Fruit fly (Drosophila melanogaster): ENCODE data around the gene CG31370.
A peak's percentile ranks its signal among the peaks of the same experiment; 100 is the strongest.

CG31370 gene

dm6 chr3R:25281165-25281564 is 21.1 kb upstream of the CG31370 start, which contains the start of gene CG11892 (continued):
- no peak for TF ChIP-seq Rx (GFP tag; IDR thresholded peaks at IDR 0.05)
- peak; percentile 69; the same call in 1 of the 3 replicates for TF ChIP-seq ci (GFP tag; IDR thresholded peaks at IDR 0.05)
- TF ChIP-seq CG2712 (tag; optimal IDR thresholded peaks at IDR 0.05), result no peak
- peak; percentile 73 for TF ChIP-seq CG17912 (GFP tag; optimal IDR thresholded peaks at IDR 0.05)
- peak; percentile 46 for TF ChIP-seq CG12659 (GFP tag; optimal IDR thresholded peaks at IDR 0.05)
- TF ChIP-seq Scr (GFP tag; IDR thresholded peaks at IDR 0.05; ENCODE audit: partially characterized antibody), result no peak
- TF ChIP-seq CG1603 (tag; optimal IDR thresholded peaks at IDR 0.05), result peak; percentile 56
- peak; percentile 27 for TF ChIP-seq dmrt99B (tag; optimal IDR thresholded peaks at IDR 0.05)
- peak; percentile 31 for TF ChIP-seq CG15011 (GFP tag; optimal IDR thresholded peaks at IDR 0.05)
- TF ChIP-seq B-H2 (GFP tag; optimal IDR thresholded peaks at IDR 0.05), result peak; percentile 19
- no peak for TF ChIP-seq Dll (GFP tag; IDR thresholded peaks at IDR 0.05; ENCODE audit: partially characterized antibody)
- 0 out of 3 replicates have a peak, but pooled peaks have one; percentile 13 for TF ChIP-seq CG14050 (GFP tag; IDR thresholded peaks at IDR 0.05)
- no peak for TF ChIP-seq hkb (optimal IDR thresholded peaks at IDR 0.05)
- peak; percentile 27; the same call in 1 of the 2 replicates for TF ChIP-seq hkb (GFP tag; IDR thresholded peaks at IDR 0.05)
- no peak for TF ChIP-seq bigmax (GFP tag; optimal IDR thresholded peaks at IDR 0.05)
- peak; percentile 51 for TF ChIP-seq unpg (GFP tag; optimal IDR thresholded peaks at IDR 0.05)
- peak; percentile 28 for TF ChIP-seq fd3F (GFP tag; optimal IDR thresholded peaks at IDR 0.05)
- no peak for TF ChIP-seq CG7357 (GFP tag; IDR thresholded peaks at IDR 0.05)
- TF ChIP-seq Xrp1 (GFP tag; IDR thresholded peaks at IDR 0.05), result no peak
- no peak for TF ChIP-seq CG17612 (GFP tag; IDR thresholded peaks at IDR 0.05)
- peak; percentile 6 for TF ChIP-seq YL-1 (GFP tag; optimal IDR thresholded peaks at IDR 0.05)
- TF ChIP-seq CG10321 (GFP tag; IDR thresholded peaks at IDR 0.05), result no peak
- TF ChIP-seq CG11560 (tag; IDR thresholded peaks at IDR 0.05), result no peak
- no peak for TF ChIP-seq zen (tag; optimal IDR thresholded peaks at IDR 0.05)
- TF ChIP-seq Doc2 (GFP tag; IDR thresholded peaks at IDR 0.05), result no peak
- TF ChIP-seq Taf1 (GFP tag; IDR thresholded peaks at IDR 0.05), result no peak
- TF ChIP-seq sisA (GFP tag; IDR thresholded peaks at IDR 0.05), result no peak
- TF ChIP-seq CG3281 (GFP tag; optimal IDR thresholded peaks at IDR 0.05), result peak; percentile 66
- no peak for TF ChIP-seq klu (GFP tag; IDR thresholded peaks at IDR 0.05)
- TF ChIP-seq ATbp (GFP tag; optimal IDR thresholded peaks at IDR 0.05), result peak; percentile 82
- no peak for TF ChIP-seq B-H1 (GFP tag; IDR thresholded peaks at IDR 0.05)
- no peak for TF ChIP-seq gcm (GFP tag; optimal IDR thresholded peaks at IDR 0.05)
- peak; percentile 52 for TF ChIP-seq CG9817 (tag; optimal IDR thresholded peaks at IDR 0.05)
- peak; percentile 15 for TF ChIP-seq exex (tag; optimal IDR thresholded peaks at IDR 0.05)
- no peak for TF ChIP-seq CG3847 (GFP tag; IDR thresholded peaks at IDR 0.05)
- no peak for TF ChIP-seq CG4360 (GFP tag; IDR thresholded peaks at IDR 0.05)
- no peak for TF ChIP-seq Ravus (GFP tag; IDR thresholded peaks at IDR 0.05)
- peak; percentile 53 for TF ChIP-seq CG15514 (GFP tag; optimal IDR thresholded peaks at IDR 0.05)
- TF ChIP-seq CG15269 (tag; optimal IDR thresholded peaks at IDR 0.05), result peak; percentile 60
- peak; percentile 48 for TF ChIP-seq sug (tag; optimal IDR thresholded peaks at IDR 0.05)
- 0 out of 3 replicates have a peak, but pooled peaks have one; percentile 20 for TF ChIP-seq CG11695 (GFP tag; IDR thresholded peaks at IDR 0.05)
- TF ChIP-seq CG8388 (GFP tag; optimal IDR thresholded peaks at IDR 0.05), result no peak
- no peak for TF ChIP-seq CG13287 (GFP tag; IDR thresholded peaks at IDR 0.05; ENCODE audit: partially characterized antibody)
- TF ChIP-seq schlank (tag; optimal IDR thresholded peaks at IDR 0.05), result peak; percentile 79
- no peak for TF ChIP-seq CG4854 (GFP tag; optimal IDR thresholded peaks at IDR 0.05)

Measured in whole organism, embryonic.